Fruit fly (Drosophila melanogaster) Kc167 (cell line): ENCODE measurements around the gene CapaR.

Source experiments
- h ChIP-seq: fragments of >200 bp; optimal IDR thresholded peaks from 3 replicates; lab custom pipeline; 2018; ENCODE audit warnings: missing external identifiers
- insv ChIP-seq: fragments of >200 bp; optimal IDR thresholded peaks from 3 replicates; lab custom pipeline; 2018; ENCODE audit warnings: missing external identifiers

- TF ChIP-seq insv (no peak), h (no peak)
Observed at dm6 chr3L:21586528-21586927, 24.5 kb upstream of the CapaR start, which contains the start of gene TfAP-2.
